Fruit fly (Drosophila melanogaster) Kc167 (cell line): ENCODE data around the gene Fuca.

ENCODE experiments used
- Myc ChIP-seq: fragments of >200 bp; optimal IDR thresholded peaks from 2 replicates; lab custom pipeline; 2017; ENCODE audit warnings: missing external identifiers
- Sin3A ChIP-seq: fragments of >200 bp; optimal IDR thresholded peaks from 2 replicates; lab custom pipeline; 2018; ENCODE audit warnings: missing external identifiers
- h ChIP-seq: fragments of >200 bp; optimal IDR thresholded peaks from 3 replicates; lab custom pipeline; 2018; ENCODE audit warnings: missing external identifiers
- insv ChIP-seq: fragments of >200 bp; optimal IDR thresholded peaks from 3 replicates; lab custom pipeline; 2018; ENCODE audit warnings: missing external identifiers
- psq ChIP-seq: fragments of >200 bp; optimal IDR thresholded peaks from 2 replicates; lab custom pipeline; 2017; ENCODE audit warnings: missing external identifiers
- ttk ChIP-seq: sonication (Bioruptor generic); optimal IDR thresholded peaks from 2 replicates; lab custom pipeline; 2017; ENCODE audit warnings: missing external identifiers

The Fuca gene

DNA sequence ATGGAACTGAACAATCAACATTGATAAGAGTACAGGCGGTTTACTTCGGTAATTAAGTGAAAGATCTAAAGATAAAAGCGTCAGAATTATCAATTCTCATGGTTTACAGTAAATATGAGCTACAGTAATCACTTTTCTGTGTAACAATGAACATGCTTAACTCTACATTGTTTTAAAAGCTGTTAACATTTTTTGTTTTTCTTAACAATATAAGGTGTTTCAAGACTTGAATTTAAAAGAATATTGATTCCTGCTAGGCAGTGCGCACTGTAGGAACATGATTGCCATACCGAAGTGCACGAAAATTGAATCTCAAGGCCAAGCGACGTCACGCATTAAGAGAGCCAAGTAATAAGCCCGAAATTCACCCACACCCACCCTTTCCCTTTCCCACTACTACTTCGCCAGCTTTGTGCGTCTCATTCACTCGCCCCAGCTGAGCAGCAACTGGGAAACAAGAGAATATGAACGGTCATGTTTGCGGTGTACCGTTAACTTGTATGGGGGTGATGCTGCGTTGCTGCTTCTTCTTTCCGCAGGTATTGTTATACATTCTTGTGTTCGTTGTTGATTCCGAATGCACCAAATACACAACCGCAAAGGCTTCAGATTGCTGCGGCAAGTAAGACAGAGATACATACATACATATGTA lies 31.2 kb downstream of the Fuca start:
- no peak for TF ChIP-seq Myc (lab: Kevin White, UChicago)
- no peak for TF ChIP-seq ttk (lab: Kevin White, UChicago)
- TF ChIP-seq psq (lab: Kevin White, UChicago): no peak
- TF ChIP-seq insv: no peak
- no peak for TF ChIP-seq h (lab: Kevin White, UChicago)
- no peak for TF ChIP-seq Sin3A (lab: Kevin White, UChicago)

DNA sequence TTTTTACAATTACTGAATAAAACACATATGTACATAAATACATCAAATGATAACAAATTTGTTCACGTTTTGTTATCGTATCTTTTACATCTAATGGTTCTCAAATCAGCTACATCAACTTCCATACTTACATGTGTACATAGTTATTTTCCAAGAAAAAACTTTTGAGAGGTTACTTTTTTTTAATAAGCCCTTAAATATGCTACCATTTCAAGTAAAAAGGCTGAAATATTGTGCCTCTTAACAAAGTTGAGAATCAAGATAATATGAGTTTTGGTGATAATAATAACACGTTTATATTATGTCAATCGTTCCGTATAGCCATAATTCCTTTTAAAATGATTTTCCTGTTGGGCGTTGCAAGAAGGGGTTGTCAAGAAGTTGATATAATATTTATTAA lies 32.0 kb downstream of the Fuca start:
- TF ChIP-seq Sin3A (lab: Kevin White, UChicago) (no peak), Myc (lab: Kevin White, UChicago) (no peak), ttk (lab: Kevin White, UChicago) (no peak), psq (lab: Kevin White, UChicago) (no peak), insv (no peak), h (lab: Kevin White, UChicago) (no peak)

DNA sequence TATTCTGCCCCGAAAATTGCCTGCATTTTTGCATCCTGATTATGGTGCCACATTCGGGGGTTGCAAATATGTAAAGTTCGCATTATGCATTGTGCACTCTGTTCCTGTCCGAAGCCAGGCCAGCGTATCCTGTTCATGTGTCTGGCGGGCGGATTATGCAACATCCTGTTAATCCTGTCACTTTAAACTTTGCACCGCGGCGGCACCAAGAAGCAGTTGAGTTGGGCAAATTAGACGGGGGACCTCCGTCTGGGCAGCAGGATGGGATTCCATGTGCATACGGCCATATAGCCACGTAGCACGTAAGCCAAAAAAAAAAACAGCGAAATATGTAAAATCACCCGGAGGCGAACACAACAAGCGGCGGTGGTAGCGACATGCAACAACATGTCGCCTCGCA lies 33.0 kb downstream of the Fuca start:
- no peak for TF ChIP-seq Sin3A (lab: Kevin White, UChicago)
- TF ChIP-seq insv: no peak
- TF ChIP-seq psq (lab: Kevin White, UChicago): no peak
- TF ChIP-seq ttk (lab: Kevin White, UChicago): no peak
- TF ChIP-seq Myc (lab: Kevin White, UChicago): no peak
- TF ChIP-seq h (lab: Kevin White, UChicago): no peak

DNA sequence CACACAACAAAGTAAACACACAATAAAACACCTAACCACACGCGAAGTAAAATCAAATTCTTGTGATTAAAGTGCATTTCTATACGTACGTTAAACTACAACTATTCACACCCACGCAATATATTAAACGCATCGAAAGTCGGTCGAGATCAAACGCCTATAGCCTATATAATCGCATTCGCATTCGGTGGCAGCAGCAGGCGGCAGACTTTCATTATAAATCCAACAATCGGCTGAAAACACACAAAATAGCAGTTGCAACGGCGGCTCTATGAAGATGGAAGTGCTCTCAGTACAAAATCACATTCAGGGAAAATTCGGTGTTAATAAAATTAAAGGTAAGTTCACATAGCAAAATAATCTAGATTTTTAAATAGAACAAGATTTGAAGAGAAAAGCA lies 34.2 kb downstream of the Fuca start:
- TF ChIP-seq psq (lab: Kevin White, UChicago) (no peak), Sin3A (lab: Kevin White, UChicago) (no peak), h (lab: Kevin White, UChicago) (no peak), ttk (lab: Kevin White, UChicago) (no peak), Myc (lab: Kevin White, UChicago) (no peak), insv (no peak)

DNA sequence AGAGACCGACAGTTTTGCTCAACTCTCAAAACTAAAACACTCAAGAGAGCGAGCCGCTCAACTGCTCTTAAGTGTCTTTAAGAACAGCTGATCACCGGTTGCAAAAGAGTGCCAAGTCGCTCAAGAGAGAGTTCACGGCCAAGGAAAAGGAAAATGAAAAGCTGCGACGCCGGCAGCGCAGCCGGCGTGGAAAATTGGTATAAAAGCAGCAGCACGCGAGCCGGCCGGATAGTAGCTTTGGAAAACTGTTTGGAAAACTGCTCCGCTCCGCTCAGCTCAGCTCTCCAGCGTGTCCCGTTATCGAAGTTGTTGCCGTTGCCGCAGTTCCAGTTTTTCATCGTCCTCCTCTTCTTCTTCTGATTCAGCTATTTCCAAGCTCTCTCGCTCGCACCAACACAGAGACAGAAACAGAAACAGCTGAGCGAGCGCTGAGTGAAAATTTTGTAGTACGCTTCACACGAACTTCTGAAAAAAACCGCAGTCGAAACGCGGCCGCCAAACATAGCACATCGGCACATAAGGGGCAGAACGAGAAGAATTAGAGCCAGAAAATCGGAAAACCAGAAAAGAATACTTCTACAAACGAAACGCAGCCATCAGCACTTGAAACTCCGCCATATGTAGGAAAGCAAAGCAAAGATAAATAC lies 35.1 kb downstream of the Fuca start, which contains the start of gene chrb:
Gene chrb (plus strand): TSS at position 224 of the 647 bp plus-strand sequence.
- no peak for TF ChIP-seq Sin3A (lab: Kevin White, UChicago)
- TF ChIP-seq psq (lab: Kevin White, UChicago): no peak
- no peak for TF ChIP-seq insv
- no peak for TF ChIP-seq h (lab: Kevin White, UChicago)
- no peak for TF ChIP-seq ttk (lab: Kevin White, UChicago)
- TF ChIP-seq Myc (lab: Kevin White, UChicago): no peak

DNA sequence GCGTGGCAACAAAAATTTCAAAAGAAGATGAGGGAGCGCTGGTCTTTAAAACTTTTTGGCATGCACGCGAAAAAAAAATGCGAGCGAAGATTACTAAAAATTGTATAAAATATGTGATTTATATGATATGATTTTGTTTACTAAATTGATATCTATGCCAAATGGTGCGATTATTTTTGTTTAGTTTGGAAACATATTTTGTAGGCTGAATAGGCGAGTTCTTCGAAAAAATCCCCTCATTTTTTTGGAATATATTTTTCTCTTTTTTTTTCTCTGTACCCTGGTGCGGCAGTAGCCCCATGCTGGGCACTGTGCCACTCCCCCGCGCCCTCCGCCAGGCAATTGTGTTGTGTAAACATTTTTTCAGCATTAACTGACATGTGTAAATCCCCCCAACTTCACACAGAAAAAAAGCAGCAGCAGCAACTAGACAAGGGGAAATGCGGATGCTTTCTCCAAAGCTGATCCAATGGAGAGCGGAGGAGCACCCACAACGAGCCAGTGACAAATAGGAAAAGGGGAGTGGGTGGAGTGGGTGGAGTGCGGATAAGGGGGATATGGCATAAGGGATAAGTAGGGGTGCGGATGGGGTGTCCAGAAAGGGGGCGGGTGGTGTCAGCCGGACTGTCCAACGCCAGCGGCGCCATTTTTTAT lies 36.4 kb downstream of the Fuca start:
- TF ChIP-seq insv (no peak), ttk (lab: Kevin White, UChicago) (no peak), psq (lab: Kevin White, UChicago) (no peak), h (lab: Kevin White, UChicago) (no peak), Sin3A (lab: Kevin White, UChicago) (no peak), Myc (lab: Kevin White, UChicago) (no peak)

DNA sequence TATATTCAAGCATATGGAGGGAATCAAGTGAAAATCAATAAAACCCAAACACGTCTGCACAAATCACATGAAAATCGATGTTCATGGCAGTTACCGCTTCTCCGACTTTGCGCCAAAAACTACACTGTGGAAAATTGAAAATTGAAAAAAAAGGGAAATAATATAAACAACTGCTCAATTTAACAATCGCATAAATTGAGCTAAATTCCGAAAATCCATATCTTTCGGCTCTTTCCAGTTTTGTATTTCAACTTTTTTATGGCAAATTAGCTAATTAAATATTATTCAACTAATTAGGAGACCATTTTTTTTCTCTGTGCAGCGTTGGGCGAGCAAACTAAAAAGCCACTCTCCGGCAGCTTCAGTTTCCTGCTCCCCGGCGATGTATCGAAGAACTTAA lies 38.0 kb downstream of the Fuca start:
- no peak for TF ChIP-seq h (lab: Kevin White, UChicago)
- TF ChIP-seq Sin3A (lab: Kevin White, UChicago): no peak
- no peak for TF ChIP-seq Myc (lab: Kevin White, UChicago)
- TF ChIP-seq insv: no peak
- no peak for TF ChIP-seq ttk (lab: Kevin White, UChicago)
- no peak for TF ChIP-seq psq (lab: Kevin White, UChicago)

DNA sequence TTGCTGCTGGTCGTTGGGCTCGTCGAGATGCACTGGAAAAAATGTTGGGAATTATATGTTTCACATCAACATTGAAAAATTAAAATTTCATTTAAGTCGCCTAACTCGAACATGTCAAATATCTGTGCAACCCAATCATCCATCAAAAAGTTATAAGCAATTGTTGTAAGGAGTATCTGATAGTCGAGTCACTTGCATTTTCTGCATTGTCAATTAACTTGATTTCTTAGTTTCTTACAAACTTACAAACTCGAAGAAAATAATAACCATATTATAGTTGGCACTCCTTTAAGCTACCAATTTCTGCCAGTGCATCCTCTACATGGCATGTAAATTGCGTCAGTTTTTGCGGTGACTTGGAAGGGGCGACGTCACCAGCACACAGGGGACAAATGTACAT lies 39.4 kb downstream of the Fuca start:
- TF ChIP-seq Myc (lab: Kevin White, UChicago): no peak
- no peak for TF ChIP-seq h (lab: Kevin White, UChicago)
- TF ChIP-seq psq (lab: Kevin White, UChicago): no peak
- TF ChIP-seq ttk (lab: Kevin White, UChicago): no peak
- TF ChIP-seq Sin3A (lab: Kevin White, UChicago): no peak
- no peak for TF ChIP-seq insv

DNA sequence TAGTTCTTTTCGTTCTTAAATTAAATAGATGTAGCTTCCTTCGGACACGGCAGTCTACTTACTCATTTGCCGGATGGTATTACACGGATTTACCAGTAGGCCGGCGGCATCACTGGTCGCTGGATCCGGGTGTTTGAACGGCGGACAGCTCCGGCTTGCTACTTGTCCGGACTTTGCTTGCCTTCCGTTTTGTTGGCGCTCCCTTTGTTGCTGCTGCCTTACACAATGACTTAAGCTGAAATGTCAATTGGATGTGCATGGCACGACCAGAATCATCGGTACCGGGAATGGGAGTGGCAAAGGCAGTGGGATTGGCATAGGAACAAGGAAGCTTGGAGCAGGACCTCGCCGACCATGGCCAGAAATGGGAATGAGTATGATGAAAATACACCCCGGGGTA lies 42.2 kb downstream of the Fuca start:
- TF ChIP-seq Sin3A (lab: Kevin White, UChicago) (no peak), psq (lab: Kevin White, UChicago) (no peak), ttk (lab: Kevin White, UChicago) (no peak), h (lab: Kevin White, UChicago) (no peak), insv (no peak), Myc (lab: Kevin White, UChicago) (no peak)

DNA sequence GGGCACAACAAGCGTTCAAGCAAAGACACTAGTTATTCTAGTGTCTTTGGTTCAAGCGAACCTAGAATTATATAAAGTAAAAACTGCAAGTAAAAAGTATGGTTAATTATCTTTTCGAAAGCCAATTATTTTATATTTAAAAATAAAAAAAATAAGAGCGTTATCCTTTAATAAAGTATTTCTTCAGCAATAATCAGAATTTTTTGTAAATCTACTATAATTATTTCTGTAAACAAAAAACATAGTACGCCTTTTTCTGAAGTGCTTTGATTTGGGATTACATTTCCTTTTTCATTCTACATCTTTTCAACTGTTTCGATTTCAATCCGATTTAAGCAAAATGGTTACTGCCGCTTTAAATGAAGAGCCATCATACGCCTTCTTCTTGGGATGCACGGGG lies 47.9 kb downstream of the Fuca start, which contains the start of gene Vha16-2:
Gene Vha16-2 (plus strand): TSS at position 301 of the 400 bp plus-strand sequence.
- TF ChIP-seq h (lab: Kevin White, UChicago): no peak
- no peak for TF ChIP-seq psq (lab: Kevin White, UChicago)
- no peak for TF ChIP-seq insv
- no peak for TF ChIP-seq ttk (lab: Kevin White, UChicago)
- TF ChIP-seq Sin3A (lab: Kevin White, UChicago): no peak
- TF ChIP-seq Myc (lab: Kevin White, UChicago): no peak

DNA sequence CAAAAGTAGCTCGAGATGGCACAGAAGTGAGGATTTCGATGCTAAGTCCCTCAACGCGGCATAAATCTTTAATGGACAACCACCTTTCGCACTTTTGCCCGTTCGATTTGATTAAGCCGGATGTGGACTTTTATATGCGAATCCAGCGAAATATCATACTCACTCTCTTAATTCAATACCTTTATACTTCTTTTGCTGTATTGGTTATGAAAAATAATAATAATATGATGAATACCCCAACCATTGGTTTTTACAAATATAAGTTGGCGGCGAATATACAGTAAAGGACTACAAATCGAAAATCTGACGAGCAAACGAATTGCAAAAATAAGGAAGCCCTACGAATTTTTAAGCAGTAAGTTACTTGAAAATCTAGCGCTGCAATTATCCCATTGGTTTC lies 49.5 kb downstream of the Fuca start, which contains the start of gene Vha16-3:
Gene Vha16-3 (plus strand): TSS at position 301 of the 400 bp plus-strand sequence.
- no peak for TF ChIP-seq Sin3A (lab: Kevin White, UChicago)
- TF ChIP-seq Myc (lab: Kevin White, UChicago): no peak
- no peak for TF ChIP-seq h (lab: Kevin White, UChicago)
- no peak for TF ChIP-seq ttk (lab: Kevin White, UChicago)
- TF ChIP-seq psq (lab: Kevin White, UChicago): no peak
- TF ChIP-seq insv: no peak
